Fruit fly (Drosophila melanogaster) whole organism: ENCODE data around the gene CG6441.

Experiments
- CG8478 ChIP-seq: fragments of >200 bp; optimal IDR thresholded peaks from 2 replicates; lab custom pipeline; 2018; ENCODE audit warnings: inconsistent platforms
- EcR ChIP-seq, 2 experiments: fragments of >200 bp; optimal IDR thresholded peaks; 2 replicates each; lab custom pipeline; 2017; ENCODE audit warnings: missing biosample characterization in 2 of 2, missing genetic modification characterization in 2 of 2, missing genetic modification reagents in 2 of 2

dm6 chr2L:7448371-7448770, 26.1 kb upstream of the CG6441 start:
- TF ChIP-seq EcR (GFP tag; optimal IDR thresholded peaks at IDR 0.05; lab: Kevin White, UChicago) = no peak
- TF ChIP-seq CG8478 (lab: Kevin White, UChicago) = no peak
